Worm (Caenorhabditis elegans): ENCODE measurements around the gene F53B1.3.

ce11 chrX:2096804-2097203, 8.6 kb upstream of the F53B1.3 start, which contains the start of gene T21D9.2:
- TF ChIP-seq flt-1 (GFP tag; IDR thresholded peaks at IDR 0.05) = no peak
- no peak for TF ChIP-seq cog-1 (tag; optimal IDR thresholded peaks at IDR 0.05)
- no peak for TF ChIP-seq T22C8.4 (GFP tag; IDR thresholded peaks at IDR 0.05)
- TF ChIP-seq ref-1 (GFP tag; conservative IDR thresholded peaks at IDR 0.05) = no peak
